Worm (Caenorhabditis elegans) whole organism, L4 larva: ENCODE measurements around the gene mrps-17.
A peak's percentile ranks its signal among the peaks of the same experiment; 100 is the strongest.

Source experiments
- F10B5.3 ChIP-seq: sonication (generic microtip); optimal IDR thresholded peaks from 2 replicates; lab custom pipeline; 2016; ENCODE audit warnings: mild to moderate bottlenecking, missing genetic modification characterization, missing compliant biosample characterization
- F26F4.8 ChIP-seq: fragments of 200-800 bp; sonication (Bioruptor generic); conservative IDR thresholded peaks from 2 replicates; pipeline ENCODE4 v1.3.6; 2022; ENCODE audit warnings: missing genetic modification characterization, missing compliant biosample characterization
- F49E8.2 ChIP-seq: sonication (generic microtip); optimal IDR thresholded peaks from 2 replicates; lab custom pipeline; 2016; ENCODE audit warnings: missing compliant biosample characterization, mild to moderate bottlenecking, missing genetic modification characterization, borderline replicate concordance
- Y105C5A.15 ChIP-seq: fragments of 200-800 bp; sonication (Bioruptor generic); IDR thresholded peaks from 2 replicates; pipeline ENCODE4 v1.3.6; 2022; ENCODE audit warnings: missing genetic modification characterization, missing compliant biosample characterization
- Y48G9A.11 ChIP-seq: fragments of 200-800 bp; sonication (Bioruptor generic); IDR thresholded peaks from 2 replicates; pipeline ENCODE4 v1.3.6; 2022; ENCODE audit warnings: missing genetic modification reagents, missing genetic modification characterization, missing compliant biosample characterization
- Y5F2A.4 ChIP-seq: fragments of 200-800 bp; sonication (Bioruptor generic); optimal IDR thresholded peaks from 2 replicates; lab custom pipeline; 2018; ENCODE audit warnings: mild to moderate bottlenecking, missing genetic modification characterization, missing compliant biosample characterization
- ZK337.2 ChIP-seq: fragments of 200-800 bp; sonication (Bioruptor generic); IDR thresholded peaks from 2 replicates; pipeline ENCODE4 v1.3.6; 2022; ENCODE audit warnings: missing genetic modification reagents, missing genetic modification characterization, missing compliant biosample characterization
- aha-1 ChIP-seq: fragments of 150-350 bp; peaks from one replicate; lab custom pipeline; 2014; ENCODE audit warnings: missing biosample characterization, missing genetic modification characterization
- ceh-28 ChIP-seq: fragments of 150-350 bp; optimal IDR thresholded peaks from 2 replicates; lab custom pipeline; 2014; ENCODE audit warnings: missing biosample characterization, missing genetic modification reagents, missing genetic modification characterization
- ceh-62 ChIP-seq: sonication (generic microtip); optimal IDR thresholded peaks from 2 replicates; lab custom pipeline; 2017; ENCODE audit warnings: missing biosample characterization, missing genetic modification characterization
- ceh-82 ChIP-seq: sonication (generic microtip); optimal IDR thresholded peaks from 2 replicates; lab custom pipeline; 2017; ENCODE audit warnings: missing biosample characterization, missing genetic modification characterization
- ces-1 ChIP-seq: fragments of 150-350 bp; sonication (generic microtip); optimal IDR thresholded peaks from 4 replicates; lab custom pipeline; 2014; ENCODE audit warnings: missing biosample characterization, missing genetic modification reagents, missing genetic modification characterization
- ctbp-1 ChIP-seq: fragments of 200-800 bp; sonication (Bioruptor generic); IDR thresholded peaks from 2 replicates; pipeline ENCODE4 v1.3.6; 2022; ENCODE audit warnings: missing genetic modification reagents, missing genetic modification characterization, missing compliant biosample characterization
- daf-16 ChIP-seq, 3 experiments: sonication (generic microtip); optimal IDR thresholded peaks; 2 replicates each; lab custom pipeline; 2016 to 2017; ENCODE audit warnings: missing genetic modification characterization in 3 of 3, missing genetic modification reagents in 3 of 3, mild to moderate bottlenecking in 2 of 3, missing compliant biosample characterization in 2 of 3, missing biosample characterization in 1 of 3, moderate library complexity in 1 of 3
- dmd-6 ChIP-seq: fragments of 200-800 bp; sonication (Bioruptor generic); IDR thresholded peaks from 2 replicates; pipeline ENCODE4 v1.3.6; 2022; ENCODE audit warnings: missing genetic modification reagents, missing genetic modification characterization, missing compliant biosample characterization
- dmd-9 ChIP-seq: fragments of 200-800 bp; sonication (Bioruptor generic); IDR thresholded peaks from 2 replicates; pipeline ENCODE4 v1.3.6; 2022; ENCODE audit warnings: missing genetic modification reagents, missing genetic modification characterization, missing compliant biosample characterization
- dpl-1 ChIP-seq: fragments of 150-350 bp; optimal IDR thresholded peaks from 2 replicates; lab custom pipeline; 2014; ENCODE audit warnings: missing biosample characterization, missing genetic modification reagents, missing genetic modification characterization
- duxl-1 ChIP-seq: sonication (generic microtip); optimal IDR thresholded peaks from 2 replicates; lab custom pipeline; 2016; ENCODE audit warnings: mild to moderate bottlenecking, missing genetic modification characterization, moderate library complexity, missing compliant biosample characterization; ENCODE audit not compliant: poor library complexity
- egl-27 ChIP-seq: sonication (generic microtip); optimal IDR thresholded peaks from 3 replicates; lab custom pipeline; 2017; ENCODE audit warnings: missing biosample characterization, missing genetic modification reagents, missing genetic modification characterization
- fos-1 ChIP-seq: fragments of 150-350 bp; optimal IDR thresholded peaks from 2 replicates; lab custom pipeline; 2014; ENCODE audit warnings: missing biosample characterization, missing genetic modification characterization
- hlh-11 ChIP-seq: fragments of 200-800 bp; sonication (Bioruptor generic); optimal IDR thresholded peaks from 2 replicates; lab custom pipeline; 2018; ENCODE audit warnings: mild to moderate bottlenecking, missing genetic modification characterization, missing compliant biosample characterization
- hlh-30 ChIP-seq: sonication (generic microtip); optimal IDR thresholded peaks from 2 replicates; lab custom pipeline; 2017; ENCODE audit warnings: antibody characterized with exemption, mild to moderate bottlenecking, missing genetic modification characterization, missing compliant biosample characterization; ENCODE audit not compliant: insufficient read depth
- lin-13 ChIP-seq: fragments of 150-350 bp; optimal IDR thresholded peaks from 2 replicates; lab custom pipeline; 2014; ENCODE audit warnings: missing biosample characterization, missing genetic modification reagents, missing genetic modification characterization
- lin-29 ChIP-seq: fragments of 200-800 bp; sonication (Bioruptor generic); IDR thresholded peaks from 2 replicates; pipeline ENCODE4 v1.3.6; 2022; ENCODE audit warnings: missing genetic modification reagents, missing genetic modification characterization, missing compliant biosample characterization
- lin-39 ChIP-seq: fragments of 150-350 bp; optimal IDR thresholded peaks from 2 replicates; lab custom pipeline; 2014; ENCODE audit warnings: missing biosample characterization, missing genetic modification reagents, missing genetic modification characterization
- lir-3 ChIP-seq: sonication (generic microtip); optimal IDR thresholded peaks from 2 replicates; lab custom pipeline; 2016; ENCODE audit warnings: mild to moderate bottlenecking, missing genetic modification characterization, missing compliant biosample characterization
- lsy-2 ChIP-seq, 2 experiments: fragments of 150-350 bp in 1 of 2; sonication (generic microtip) in 1 of 2; optimal IDR thresholded peaks; 2 replicates each; lab custom pipeline; 2014 to 2017; ENCODE audit warnings: missing biosample characterization in 2 of 2, missing genetic modification characterization in 2 of 2
- mdt-29 ChIP-seq: fragments of 200-800 bp; sonication (Bioruptor generic); IDR thresholded peaks from 2 replicates; pipeline ENCODE4 v1.3.6; 2022; ENCODE audit warnings: missing genetic modification reagents, missing genetic modification characterization, missing compliant biosample characterization
- mes-2 ChIP-seq: sonication (generic microtip); optimal IDR thresholded peaks from 2 replicates; lab custom pipeline; 2016; ENCODE audit warnings: missing genotype, mild to moderate bottlenecking, missing genetic modification characterization, missing compliant biosample characterization; ENCODE audit not compliant: poor library complexity, severe bottlenecking
- mxl-2 ChIP-seq: fragments of 200-800 bp; sonication (Bioruptor generic); conservative IDR thresholded peaks from 2 replicates; pipeline ENCODE4 v1.3.6; 2022; ENCODE audit warnings: missing genetic modification reagents, missing genetic modification characterization, missing compliant biosample characterization
- nhr-10 ChIP-seq: fragments of 150-350 bp; optimal IDR thresholded peaks from 2 replicates; lab custom pipeline; 2014; ENCODE audit warnings: missing biosample characterization, missing genetic modification characterization
- nhr-111 ChIP-seq: fragments of 200-800 bp; sonication (Bioruptor generic); optimal IDR thresholded peaks from 2 replicates; lab custom pipeline; 2018; ENCODE audit warnings: mild to moderate bottlenecking, missing genetic modification characterization, missing compliant biosample characterization
- nhr-237 ChIP-seq: sonication (generic microtip); optimal IDR thresholded peaks from 2 replicates; lab custom pipeline; 2017; ENCODE audit warnings: missing biosample characterization, missing genetic modification characterization
- nhr-25 ChIP-seq: sonication (generic microtip); optimal IDR thresholded peaks from 2 replicates; lab custom pipeline; 2017; ENCODE audit warnings: missing genetic modification characterization, mild to moderate bottlenecking, missing compliant biosample characterization, antibody characterized with exemption, moderate library complexity, borderline replicate concordance; ENCODE audit not compliant: insufficient read depth
- nhr-28 ChIP-seq: fragments of 150-350 bp; optimal IDR thresholded peaks from 2 replicates; lab custom pipeline; 2014; ENCODE audit warnings: missing biosample characterization, missing genetic modification characterization
- nhr-48 ChIP-seq: sonication (generic microtip); optimal IDR thresholded peaks from 2 replicates; lab custom pipeline; 2016; ENCODE audit warnings: mild to moderate bottlenecking, missing genetic modification characterization, missing compliant biosample characterization
- pha-4 ChIP-seq, 2 experiments: fragments of 150-350 bp in 1 of 2; fragments of 200-800 bp in 1 of 2; sonication (Bioruptor generic) in 1 of 2; IDR thresholded peaks in 1 of 2; optimal IDR thresholded peaks in 1 of 2; 2 replicates each; pipeline versions ENCODE4 v1.3.6 to Lab custom; 2014 to 2022; ENCODE audit warnings: missing genetic modification characterization in 2 of 2, missing genetic modification reagents in 2 of 2, missing biosample characterization in 1 of 2, missing compliant biosample characterization in 1 of 2
- php-3 ChIP-seq: fragments of 200-800 bp; sonication (Bioruptor generic); IDR thresholded peaks from 2 replicates; pipeline ENCODE4 v1.3.6; 2022; ENCODE audit warnings: missing genetic modification reagents, missing genetic modification characterization, missing compliant biosample characterization
- pqm-1 ChIP-seq: sonication (generic microtip); optimal IDR thresholded peaks from 2 replicates; lab custom pipeline; 2017; ENCODE audit warnings: missing biosample characterization, missing genetic modification characterization
- snpc-4 ChIP-seq: fragments of 150-350 bp; optimal IDR thresholded peaks from 2 replicates; lab custom pipeline; 2014; ENCODE audit warnings: missing biosample characterization, missing genetic modification characterization
- unc-39 ChIP-seq: sonication (generic microtip); optimal IDR thresholded peaks from 2 replicates; lab custom pipeline; 2017; ENCODE audit warnings: missing biosample characterization, missing genetic modification characterization
- unc-62 ChIP-seq, 3 experiments: fragments of 150-350 bp in 1 of 3; sonication (generic microtip); optimal IDR thresholded peaks in 2 of 3; peaks in 1 of 3; 1 replicate in 1 of 3; 2 replicates in 2 of 3; lab custom pipeline; 2014 to 2017; ENCODE audit warnings: missing biosample characterization in 3 of 3, missing genetic modification characterization in 3 of 3, missing genetic modification reagents in 3 of 3, missing genotype in 1 of 3
- zip-11 ChIP-seq: fragments of 200-800 bp; sonication (Bioruptor generic); IDR thresholded peaks from 2 replicates; pipeline ENCODE4 v1.3.6; 2022; ENCODE audit warnings: missing genetic modification characterization, missing compliant biosample characterization

Gene mrps-17

DNA sequence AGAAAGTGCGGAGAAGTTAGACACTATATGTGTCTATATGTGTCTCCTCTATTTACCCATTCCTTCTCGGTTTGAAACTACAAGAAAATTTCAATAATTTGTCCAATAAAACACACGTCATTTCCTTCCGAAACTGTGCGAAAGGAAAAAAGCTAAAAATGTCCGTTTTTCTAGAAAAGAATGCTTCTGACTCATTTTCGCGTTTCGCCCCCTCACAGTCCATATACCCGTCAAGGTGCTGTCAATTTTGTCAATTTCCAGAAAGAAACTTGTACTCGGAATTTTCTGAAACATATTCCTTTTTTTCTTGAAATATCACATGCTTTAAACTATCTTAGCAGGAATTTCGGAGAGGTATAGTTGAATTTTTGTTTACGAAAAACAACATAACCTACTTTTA, 28.8 kb downstream of the mrps-17 start:
- no peak for TF ChIP-seq ceh-82 (tag; lab: Kevin White, UChicago)
- TF ChIP-seq snpc-4 (tag; lab: Kevin White, UChicago), result no peak
- TF ChIP-seq unc-62 (GFP tag; optimal IDR thresholded peaks at IDR 0.05 in 1 of 2; lab: Kevin White, UChicago), result peak in 1 of 2 experiments; percentile 83
- no peak for TF ChIP-seq unc-62 (tag; optimal IDR thresholded peaks at IDR 0.05; lab: Kevin White, UChicago)
- TF ChIP-seq ZK337.2, result no peak
- no peak for TF ChIP-seq F49E8.2 (tag; lab: Kevin White, UChicago)
- no peak for TF ChIP-seq Y105C5A.15
- TF ChIP-seq pqm-1 (tag; lab: Kevin White, UChicago), result no peak
- peak; percentile 56 for TF ChIP-seq aha-1 (tag; lab: Kevin White, UChicago)
- no peak for TF ChIP-seq unc-39 (tag; lab: Kevin White, UChicago)
- TF ChIP-seq mxl-2, result no peak
- TF ChIP-seq nhr-111, result no peak
- no peak for TF ChIP-seq mes-2 (tag; lab: Kevin White, UChicago)
- no peak for TF ChIP-seq pha-4 (GFP tag; IDR thresholded peaks at IDR 0.05; lab: Robert Waterston, UW)
- TF ChIP-seq pha-4 (tag; optimal IDR thresholded peaks at IDR 0.05; lab: Kevin White, UChicago), result no peak
- TF ChIP-seq ces-1 (GFP tag; lab: Kevin White, UChicago), result no peak
- TF ChIP-seq mdt-29 (GFP tag; lab: Robert Waterston, UW), result peak; percentile 34; the same call in 1 of the 2 replicates
- TF ChIP-seq zip-11, result no peak
- no peak for TF ChIP-seq egl-27
- no peak for TF ChIP-seq lir-3 (tag; lab: Kevin White, UChicago)
- TF ChIP-seq lin-29, result no peak
- no peak for TF ChIP-seq lin-13 (GFP tag; lab: Kevin White, UChicago)
- no peak for TF ChIP-seq dmd-9 (GFP tag; lab: Robert Waterston, UW)
- peak; percentile 67 for TF ChIP-seq dmd-6 (GFP tag; lab: Robert Waterston, UW)
- no peak for TF ChIP-seq Y48G9A.11

DNA sequence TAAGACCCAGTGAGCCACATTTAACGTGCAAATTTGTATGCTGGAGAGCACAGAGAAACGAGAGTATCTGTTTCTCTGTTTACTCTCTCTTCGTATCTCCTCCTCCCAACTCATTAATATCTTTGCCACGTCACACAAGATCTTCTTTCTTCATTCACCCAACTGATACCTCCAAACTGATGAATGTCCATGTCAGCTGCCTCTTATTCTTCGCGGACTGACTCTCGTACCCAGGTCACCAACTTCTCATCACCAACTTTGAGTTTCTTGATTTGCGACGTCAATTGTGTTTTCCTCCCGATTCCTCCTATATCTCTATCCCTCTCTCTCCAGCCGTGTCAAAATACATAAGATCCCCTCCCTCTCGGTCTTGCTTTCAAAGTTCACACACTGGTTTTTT, 29.3 kb downstream of the mrps-17 start:
- TF ChIP-seq unc-62 (GFP tag; optimal IDR thresholded peaks at IDR 0.05 in 1 of 2; lab: Kevin White, UChicago) (peak in 1 of 2 experiments; percentile 74), unc-62 (tag; optimal IDR thresholded peaks at IDR 0.05; lab: Kevin White, UChicago) (no peak), nhr-237 (tag; lab: Kevin White, UChicago) (no peak), ceh-62 (tag; lab: Kevin White, UChicago) (no peak), mes-2 (tag; lab: Kevin White, UChicago) (no peak), Y48G9A.11 (no peak), nhr-28 (tag; lab: Kevin White, UChicago) (no peak), duxl-1 (no peak), ceh-28 (tag; lab: Kevin White, UChicago) (no peak), hlh-30 (tag; lab: Kevin White, UChicago) (no peak), egl-27 (no peak), lin-39 (tag; lab: Kevin White, UChicago) (no peak), daf-16 (GFP tag; optimal IDR thresholded peaks at IDR 0.05; lab: Kevin White, UChicago) (peak in 1 of 2 experiments; percentile 64), daf-16 (tag; optimal IDR thresholded peaks at IDR 0.05; lab: Kevin White, UChicago) (no peak), F10B5.3 (no peak), lir-3 (tag; lab: Kevin White, UChicago) (no peak), nhr-48 (tag; lab: Kevin White, UChicago) (no peak), php-3 (GFP tag; lab: Robert Waterston, UW) (no peak), nhr-25 (no peak), hlh-11 (tag; lab: Kevin White, UChicago) (peak; percentile 35), F26F4.8 (GFP tag; lab: Robert Waterston, UW) (no peak), ctbp-1 (GFP tag; lab: Robert Waterston, UW) (no peak), nhr-10 (tag; lab: Kevin White, UChicago) (no peak), dpl-1 (GFP tag; lab: Kevin White, UChicago) (no peak), Y5F2A.4 (GFP tag; lab: Kevin White, UChicago) (no peak), fos-1 (tag; lab: Kevin White, UChicago) (no peak), lsy-2 (tag; optimal IDR thresholded peaks at IDR 0.05; lab: Kevin White, UChicago) (no peak), ces-1 (GFP tag; lab: Kevin White, UChicago) (no peak)
